Fruit fly (Drosophila melanogaster): Measurements from ENCODE around the gene Sbp2.
A peak's percentile ranks its signal among the peaks of the same experiment; 100 is the strongest.

The Sbp2 gene

dm6 chr3L:8303912-8304311, at the start of gene Sbp2, which contains the start of gene CG7194:
Gene Sbp2, plus strand, starts transcription at chr3L:8304157.
Gene CG7194, minus strand, starts transcription at chr3L:8304059.
- TF ChIP-seq Crg-1 (GFP tag; optimal IDR thresholded peaks at IDR 0.05) (no peak), CG11617 (GFP tag; optimal IDR thresholded peaks at IDR 0.05) (peak; percentile 9), cnc (optimal IDR thresholded peaks at IDR 0.05) (no peak), CG7101 (tag; optimal IDR thresholded peaks at IDR 0.05) (no peak), Clk (GFP tag; optimal IDR thresholded peaks at IDR 0.05) (no peak), bab1 (GFP tag; optimal IDR thresholded peaks at IDR 0.05) (peak; percentile 15), CG5204 (GFP tag; optimal IDR thresholded peaks at IDR 0.05) (no peak), CG12768 (GFP tag; optimal IDR thresholded peaks at IDR 0.05) (peak; percentile 18), kay (GFP tag; ENCODE audit: borderline replicate concordance) (no peak), toe (GFP tag; optimal IDR thresholded peaks at IDR 0.05) (no peak), CG1620 (GFP tag; optimal IDR thresholded peaks at IDR 0.05) (no peak), CG33017 (tag; optimal IDR thresholded peaks at IDR 0.05) (peak; percentile 25), CG7045 (GFP tag; optimal IDR thresholded peaks at IDR 0.05) (no peak), ovo (GFP tag; optimal IDR thresholded peaks at IDR 0.05) (no peak), Mnt (GFP tag; optimal IDR thresholded peaks at IDR 0.05) (no peak)

- TF ChIP-seq CG14711 (tag; optimal IDR thresholded peaks at IDR 0.05): no peak
- no peak for TF ChIP-seq CG33017 (tag; optimal IDR thresholded peaks at IDR 0.05)
- TF ChIP-seq CG7045 (GFP tag; optimal IDR thresholded peaks at IDR 0.05): no peak
- TF ChIP-seq CG11617 (GFP tag; optimal IDR thresholded peaks at IDR 0.05): no peak
- TF ChIP-seq toe (GFP tag; optimal IDR thresholded peaks at IDR 0.05): no peak
- TF ChIP-seq bab1 (GFP tag; optimal IDR thresholded peaks at IDR 0.05): no peak
- no peak for TF ChIP-seq kay (GFP tag; ENCODE audit: borderline replicate concordance)
- TF ChIP-seq Mnt (GFP tag; optimal IDR thresholded peaks at IDR 0.05): no peak
- no peak for TF ChIP-seq ovo (GFP tag; optimal IDR thresholded peaks at IDR 0.05)
- no peak for TF ChIP-seq Hr96 (GFP tag; optimal IDR thresholded peaks at IDR 0.05)
- TF ChIP-seq cic (GFP tag; optimal IDR thresholded peaks at IDR 0.05): no peak
- TF ChIP-seq CG7101 (tag; optimal IDR thresholded peaks at IDR 0.05): no peak
- no peak for TF ChIP-seq tj (GFP tag; optimal IDR thresholded peaks at IDR 0.05)
- no peak for TF ChIP-seq pad (GFP tag; optimal IDR thresholded peaks at IDR 0.05)
- no peak for TF ChIP-seq Clk (GFP tag; optimal IDR thresholded peaks at IDR 0.05)
- no peak for TF ChIP-seq Crg-1 (GFP tag; optimal IDR thresholded peaks at IDR 0.05)
Measured at dm6 chr3L:8284651-8285050, 19.3 kb upstream of the Sbp2 start.

- TF ChIP-seq cnc (optimal IDR thresholded peaks at IDR 0.05) (no peak), ovo (GFP tag; optimal IDR thresholded peaks at IDR 0.05) (no peak), CG33017 (tag; optimal IDR thresholded peaks at IDR 0.05) (no peak)
Measured at dm6 chr3L:8285291-8285690, 18.7 kb upstream of the Sbp2 start.

dm6 chr3L:8285773-8286172, 18.2 kb upstream of the Sbp2 start:
- TF ChIP-seq CG11617 (GFP tag; optimal IDR thresholded peaks at IDR 0.05) (no peak), CG5204 (GFP tag; optimal IDR thresholded peaks at IDR 0.05) (no peak), bab1 (GFP tag; optimal IDR thresholded peaks at IDR 0.05) (no peak), tj (GFP tag; optimal IDR thresholded peaks at IDR 0.05) (no peak), pad (GFP tag; optimal IDR thresholded peaks at IDR 0.05) (no peak), kay (GFP tag; ENCODE audit: borderline replicate concordance) (no peak), CG1620 (GFP tag; optimal IDR thresholded peaks at IDR 0.05) (no peak), Crg-1 (GFP tag; optimal IDR thresholded peaks at IDR 0.05) (no peak), CG33017 (tag; optimal IDR thresholded peaks at IDR 0.05) (no peak), Hr96 (GFP tag; optimal IDR thresholded peaks at IDR 0.05) (no peak), ovo (GFP tag; optimal IDR thresholded peaks at IDR 0.05) (no peak)

dm6 chr3L:8286397-8286796, 17.6 kb upstream of the Sbp2 start:
- TF ChIP-seq Crg-1 (GFP tag; optimal IDR thresholded peaks at IDR 0.05): no peak
- TF ChIP-seq Mnt (GFP tag; optimal IDR thresholded peaks at IDR 0.05): no peak
- TF ChIP-seq CG33017 (tag; optimal IDR thresholded peaks at IDR 0.05): no peak
- no peak for TF ChIP-seq CG11617 (GFP tag; optimal IDR thresholded peaks at IDR 0.05)
- no peak for TF ChIP-seq Hr96 (GFP tag; optimal IDR thresholded peaks at IDR 0.05)
- no peak for TF ChIP-seq ovo (GFP tag; optimal IDR thresholded peaks at IDR 0.05)
- no peak for TF ChIP-seq cic (GFP tag; optimal IDR thresholded peaks at IDR 0.05)
- TF ChIP-seq tj (GFP tag; optimal IDR thresholded peaks at IDR 0.05): no peak
- no peak for TF ChIP-seq CG14711 (tag; optimal IDR thresholded peaks at IDR 0.05)
- TF ChIP-seq CG5204 (GFP tag; optimal IDR thresholded peaks at IDR 0.05): no peak
- TF ChIP-seq CG7101 (tag; optimal IDR thresholded peaks at IDR 0.05): no peak
- no peak for TF ChIP-seq Clk (GFP tag; optimal IDR thresholded peaks at IDR 0.05)
- TF ChIP-seq CG7045 (GFP tag; optimal IDR thresholded peaks at IDR 0.05): no peak
- TF ChIP-seq pad (GFP tag; optimal IDR thresholded peaks at IDR 0.05): no peak

dm6 chr3L:8288396-8288795, 15.6 kb upstream of the Sbp2 start:
- TF ChIP-seq bab1 (GFP tag; optimal IDR thresholded peaks at IDR 0.05) (no peak), kay (GFP tag; ENCODE audit: borderline replicate concordance) (no peak), ovo (GFP tag; optimal IDR thresholded peaks at IDR 0.05) (no peak), CG5204 (GFP tag; optimal IDR thresholded peaks at IDR 0.05) (no peak), Mnt (GFP tag; optimal IDR thresholded peaks at IDR 0.05) (no peak), CG14711 (tag; optimal IDR thresholded peaks at IDR 0.05) (no peak), cnc (optimal IDR thresholded peaks at IDR 0.05) (no peak), CG1620 (GFP tag; optimal IDR thresholded peaks at IDR 0.05) (no peak), CG7045 (GFP tag; optimal IDR thresholded peaks at IDR 0.05) (no peak), CG33017 (tag; optimal IDR thresholded peaks at IDR 0.05) (no peak), tj (GFP tag; optimal IDR thresholded peaks at IDR 0.05) (no peak)
